Fruit fly (Drosophila melanogaster) whole organism, embryonic: ENCODE results near the gene Spn38F.

Source experiments
- Ada2b ChIP-seq: fragments of 200-800 bp; sonication (Bioruptor generic); IDR thresholded peaks from 2 replicates; pipeline ENCODE4 v1.3.6; 2022; ENCODE audit warnings: missing biosample characterization, missing genetic modification characterization
- Asciz ChIP-seq: fragments of 200-800 bp; sonication (Bioruptor generic); optimal IDR thresholded peaks from 2 replicates; lab custom pipeline; 2017; ENCODE audit warnings: missing biosample characterization, mild to moderate bottlenecking, missing genetic modification characterization, missing genetic modification reagents
- B-H2 ChIP-seq: fragments of 200-800 bp; sonication (Bioruptor generic); optimal IDR thresholded peaks from 2 replicates; lab custom pipeline; 2018; ENCODE audit warnings: missing biosample characterization, mild to moderate bottlenecking, missing genetic modification characterization
- BEAF-32 ChIP-seq: fragments of 200-800 bp; sonication (Bioruptor generic); optimal IDR thresholded peaks from 3 replicates; lab custom pipeline; 2017; ENCODE audit warnings: missing biosample characterization, missing genetic modification characterization, mild to moderate bottlenecking, moderate library complexity, missing genetic modification reagents
- BtbVII ChIP-seq: fragments of 200-800 bp; sonication (Bioruptor generic); optimal IDR thresholded peaks from 3 replicates; lab custom pipeline; 2017; ENCODE audit warnings: missing biosample characterization, mild to moderate bottlenecking, missing genetic modification characterization
- CG10654 ChIP-seq: fragments of 200-800 bp; sonication (Bioruptor generic); optimal IDR thresholded peaks from 2 replicates; lab custom pipeline; 2016; ENCODE audit warnings: missing biosample characterization, missing genetic modification characterization
- CG13287 ChIP-seq: fragments of 200-800 bp; sonication (Bioruptor generic); IDR thresholded peaks from 2 replicates; pipeline ENCODE4 v1.3.6; 2022; ENCODE audit warnings: missing biosample characterization, missing genetic modification characterization; ENCODE audit not compliant: partially characterized antibody
- CG14014 ChIP-seq: fragments of 200-800 bp; sonication (Bioruptor generic); IDR thresholded peaks from 2 replicates; pipeline ENCODE4 v1.3.6; 2022; ENCODE audit warnings: missing biosample characterization, missing genetic modification characterization
- CG32772 ChIP-seq: fragments of 200-800 bp; sonication (Bioruptor generic); IDR thresholded peaks from 2 replicates; pipeline ENCODE4 v1.3.6; 2022; ENCODE audit warnings: missing biosample characterization, missing genetic modification characterization
- CG4730 ChIP-seq: fragments of 200-800 bp; sonication (Bioruptor generic); IDR thresholded peaks from 2 replicates; pipeline ENCODE4 v1.3.6; 2022; ENCODE audit warnings: missing biosample characterization, missing genetic modification characterization
- CG5180 ChIP-seq: fragments of 200-800 bp; sonication (Bioruptor generic); optimal IDR thresholded peaks from 3 replicates; lab custom pipeline; 2017; ENCODE audit warnings: missing biosample characterization, missing genetic modification characterization, mild to moderate bottlenecking, moderate library complexity, missing genetic modification reagents
- CG6765 ChIP-seq: fragments of 200-800 bp; sonication (Bioruptor generic); optimal IDR thresholded peaks from 3 replicates; lab custom pipeline; 2017; ENCODE audit warnings: missing biosample characterization, mild to moderate bottlenecking, missing genetic modification characterization
- CG7839 ChIP-seq: fragments of 200-800 bp; sonication (Bioruptor generic); optimal IDR thresholded peaks from 3 replicates; lab custom pipeline; 2018; ENCODE audit warnings: missing biosample characterization, mild to moderate bottlenecking, missing genetic modification characterization, moderate library complexity
- CG7987 ChIP-seq: fragments of 200-800 bp; sonication (Bioruptor generic); optimal IDR thresholded peaks from 2 replicates; lab custom pipeline; 2018; ENCODE audit warnings: missing biosample characterization, mild to moderate bottlenecking, missing genetic modification characterization, moderate library complexity
- CG8089 ChIP-seq: fragments of 200-800 bp; sonication (Bioruptor generic); optimal IDR thresholded peaks from 3 replicates; lab custom pipeline; 2016; ENCODE audit warnings: missing biosample characterization, missing genetic modification characterization
- ERR ChIP-seq: fragments of 200-800 bp; sonication (Bioruptor generic); optimal IDR thresholded peaks from 2 replicates; lab custom pipeline; 2016; ENCODE audit warnings: missing biosample characterization, missing genetic modification characterization
- Eip74EF ChIP-seq, 2 experiments: fragments of 200-800 bp in 1 of 2; fragments of >200 bp in 1 of 2; sonication (Bioruptor generic) in 1 of 2; optimal IDR thresholded peaks; 2 replicates each; lab custom pipeline; 2017 to 2019; ENCODE audit warnings: missing biosample characterization in 2 of 2, missing genetic modification characterization in 2 of 2, mild to moderate bottlenecking in 1 of 2, moderate library complexity in 1 of 2
- Elba2 ChIP-seq: fragments of 200-800 bp; sonication (Bioruptor generic); optimal IDR thresholded peaks from 3 replicates; lab custom pipeline; 2016; ENCODE audit warnings: missing biosample characterization, missing genetic modification characterization
- Fer1 ChIP-seq: fragments of 200-800 bp; sonication (Bioruptor generic); optimal IDR thresholded peaks from 2 replicates; lab custom pipeline; 2017; ENCODE audit warnings: missing biosample characterization, mild to moderate bottlenecking, missing genetic modification characterization
- Fer3 ChIP-seq: fragments of 200-800 bp; sonication (Bioruptor generic); optimal IDR thresholded peaks from 2 replicates; lab custom pipeline; 2018; ENCODE audit warnings: missing biosample characterization, mild to moderate bottlenecking, missing genetic modification characterization, moderate library complexity
- Gug ChIP-seq: fragments of 200-800 bp; sonication (Bioruptor generic); IDR thresholded peaks from 4 replicates; pipeline ENCODE4 v1.3.6; 2022; ENCODE audit warnings: missing biosample characterization, missing genetic modification characterization
- Hr51 ChIP-seq, 2 experiments: fragments of 200-800 bp; sonication (Bioruptor generic); optimal IDR thresholded peaks; 2 replicates in 1 of 2; 3 replicates in 1 of 2; lab custom pipeline; 2016 to 2018; ENCODE audit warnings: missing biosample characterization in 2 of 2, missing genetic modification characterization in 2 of 2, mild to moderate bottlenecking in 1 of 2, moderate library complexity in 1 of 2
- Med ChIP-seq: fragments of 200-800 bp; sonication (Bioruptor generic); peaks from one replicate; lab custom pipeline; 2016; ENCODE audit warnings: missing biosample characterization, missing genetic modification characterization, mild to moderate bottlenecking, inconsistent platforms, moderate library complexity
- Mes4 ChIP-seq: fragments of 200-800 bp; sonication (Bioruptor generic); optimal IDR thresholded peaks from 2 replicates; lab custom pipeline; 2016; ENCODE audit warnings: missing biosample characterization, missing genetic modification characterization
- NFAT ChIP-seq: fragments of 200-800 bp; sonication (Bioruptor generic); IDR thresholded peaks from 2 replicates; pipeline ENCODE4 v1.3.6; 2022; ENCODE audit warnings: missing biosample characterization, missing genetic modification characterization
- PHDP ChIP-seq: fragments of 200-800 bp; sonication (Bioruptor generic); optimal IDR thresholded peaks from 3 replicates; lab custom pipeline; 2018; ENCODE audit warnings: missing biosample characterization, mild to moderate bottlenecking, missing genetic modification characterization, moderate library complexity
- Rfx ChIP-seq: fragments of 200-800 bp; sonication (Bioruptor generic); IDR thresholded peaks from 2 replicates; pipeline ENCODE4 v1.3.6; 2022; ENCODE audit warnings: missing biosample characterization, missing genetic modification characterization
- Stat92E ChIP-seq, 3 experiments: fragments of >200 bp in 2 of 3; fragments of 200-800 bp in 1 of 3; sonication (Bioruptor generic) in 1 of 3; optimal IDR thresholded peaks; 2 replicates each; lab custom pipeline; 2017 to 2019; ENCODE audit warnings: missing biosample characterization in 3 of 3, missing genetic modification characterization in 3 of 3, mild to moderate bottlenecking in 1 of 3, moderate library complexity in 1 of 3
- bab2 ChIP-seq: fragments of 200-800 bp; sonication (Bioruptor generic); optimal IDR thresholded peaks from 2 replicates; lab custom pipeline; 2016; ENCODE audit warnings: missing biosample characterization, missing genetic modification characterization
- bbx ChIP-seq: fragments of 200-800 bp; sonication (Bioruptor generic); IDR thresholded peaks from 2 replicates; pipeline ENCODE4 v1.3.6; 2022; ENCODE audit warnings: missing biosample characterization, missing genetic modification characterization; ENCODE audit not compliant: partially characterized antibody
- chinmo ChIP-seq: fragments of 200-800 bp; sonication (Bioruptor generic); IDR thresholded peaks from 4 replicates; pipeline ENCODE4 v1.3.6; 2022; ENCODE audit warnings: missing biosample characterization, missing genetic modification characterization; ENCODE audit not compliant: partially characterized antibody
- da ChIP-seq: fragments of 200-800 bp; sonication (Bioruptor generic); optimal IDR thresholded peaks from 2 replicates; lab custom pipeline; 2016; ENCODE audit warnings: missing biosample characterization, missing genetic modification characterization
- dati ChIP-seq: fragments of 200-800 bp; sonication (Bioruptor generic); IDR thresholded peaks from 2 replicates; pipeline ENCODE4 v1.3.6; 2022; ENCODE audit warnings: missing biosample characterization, missing genetic modification characterization
- emc ChIP-seq: fragments of 200-800 bp; sonication (Bioruptor generic); optimal IDR thresholded peaks from 2 replicates; lab custom pipeline; 2016; ENCODE audit warnings: missing biosample characterization, missing genetic modification characterization
- gem ChIP-seq: fragments of 200-800 bp; sonication (Bioruptor generic); optimal IDR thresholded peaks from 2 replicates; lab custom pipeline; 2019; ENCODE audit warnings: missing biosample characterization, mild to moderate bottlenecking, missing genetic modification characterization, moderate library complexity
- ham ChIP-seq: fragments of 200-800 bp; sonication (Bioruptor generic); IDR thresholded peaks from 2 replicates; pipeline ENCODE4 v1.3.6; 2022; ENCODE audit warnings: missing biosample characterization, missing genetic modification characterization
- kay ChIP-seq: fragments of 200-800 bp; sonication (Bioruptor generic); optimal IDR thresholded peaks from 2 replicates; lab custom pipeline; 2016; ENCODE audit warnings: missing biosample characterization, missing genetic modification characterization
- knrl ChIP-seq: fragments of 200-800 bp; sonication (Bioruptor generic); IDR thresholded peaks from 3 replicates; pipeline ENCODE4 v1.3.6; 2022; ENCODE audit warnings: missing biosample characterization, missing genetic modification characterization; ENCODE audit not compliant: partially characterized antibody
- lilli ChIP-seq: fragments of 200-800 bp; sonication (Bioruptor generic); optimal IDR thresholded peaks from 3 replicates; lab custom pipeline; 2016; ENCODE audit warnings: missing biosample characterization, missing genetic modification characterization
- nom ChIP-seq: fragments of 200-800 bp; sonication (Bioruptor generic); optimal IDR thresholded peaks from 2 replicates; lab custom pipeline; 2017; ENCODE audit warnings: missing biosample characterization, missing genetic modification characterization, mild to moderate bottlenecking, moderate library complexity, missing genetic modification reagents
- otp ChIP-seq: fragments of 200-800 bp; sonication (Bioruptor generic); IDR thresholded peaks from 3 replicates; pipeline ENCODE4, ENCODE4 v1.3.6; 2022; ENCODE audit warnings: missing biosample characterization, missing genetic modification characterization
- pzg ChIP-seq: fragments of 200-800 bp; sonication (Bioruptor generic); optimal IDR thresholded peaks from 3 replicates; lab custom pipeline; 2018; ENCODE audit warnings: missing biosample characterization, mild to moderate bottlenecking, missing genetic modification characterization, moderate library complexity
- scrt ChIP-seq: fragments of 200-800 bp; sonication (Bioruptor generic); optimal IDR thresholded peaks from 2 replicates; lab custom pipeline; 2018; ENCODE audit warnings: missing biosample characterization, mild to moderate bottlenecking, missing genetic modification characterization, moderate library complexity
- sob ChIP-seq: fragments of 200-800 bp; sonication (Bioruptor generic); IDR thresholded peaks from 2 replicates; pipeline ENCODE4 v1.3.6; 2022; ENCODE audit warnings: missing biosample characterization, missing genetic modification characterization
- tna ChIP-seq: fragments of 200-800 bp; sonication (Bioruptor generic); IDR thresholded peaks from 2 replicates; pipeline ENCODE4 v1.3.6; 2022; ENCODE audit warnings: missing biosample characterization, missing genetic modification characterization; ENCODE audit not compliant: partially characterized antibody
- toy ChIP-seq: fragments of 200-800 bp; sonication (Bioruptor generic); IDR thresholded peaks from 2 replicates; pipeline ENCODE4 v1.3.6; 2022; ENCODE audit warnings: missing biosample characterization, missing genetic modification characterization
- unc-4 ChIP-seq: fragments of 200-800 bp; sonication (Bioruptor generic); IDR thresholded peaks from 2 replicates; pipeline ENCODE4 v1.3.6; 2022; ENCODE audit warnings: missing biosample characterization, missing genetic modification characterization; ENCODE audit not compliant: partially characterized antibody
- vvl ChIP-seq: fragments of 200-800 bp; sonication (Bioruptor generic); IDR thresholded peaks from 2 replicates; pipeline ENCODE4 v1.3.6; 2022; ENCODE audit warnings: missing biosample characterization, missing genetic modification characterization
- z ChIP-seq: fragments of 200-800 bp; sonication (Bioruptor generic); IDR thresholded peaks from 3 replicates; pipeline ENCODE4 v1.3.6; 2022; ENCODE audit warnings: missing biosample characterization, missing genetic modification characterization

Gene Spn38F

DNA sequence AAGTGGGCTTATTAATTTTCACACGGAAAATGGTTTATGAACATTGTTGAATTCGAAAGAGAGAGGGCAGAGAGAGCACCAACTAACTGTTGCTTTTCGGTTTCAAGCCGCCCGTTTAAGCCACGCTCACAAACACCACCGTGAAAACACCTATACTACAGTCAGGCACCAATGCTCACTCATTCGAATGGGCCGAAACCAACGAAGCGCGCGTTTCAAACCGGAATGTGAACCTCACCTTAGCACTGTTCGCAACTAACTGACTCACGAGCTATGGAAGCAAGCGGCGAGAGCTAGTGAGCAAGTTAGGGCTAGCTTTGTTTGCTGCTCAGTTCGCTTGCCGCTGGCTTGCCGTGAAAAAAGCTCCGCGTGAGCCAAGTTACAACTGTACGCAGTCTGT is 43.9 kb downstream of the Spn38F start (continued):
- TF ChIP-seq da (GFP tag; lab: Kevin White, UChicago): no peak
- TF ChIP-seq PHDP (tag; lab: Kevin White, UChicago): peak; percentile 2
- no peak for TF ChIP-seq lilli (GFP tag; lab: Kevin White, UChicago)
- TF ChIP-seq chinmo (GFP tag; lab: Robert Waterston, UW): peak; percentile 86; the same call in 3 of the 4 replicates
- TF ChIP-seq tna (GFP tag; lab: Robert Waterston, UW): peak; percentile 49; the same call in 1 of the 2 replicates
- TF ChIP-seq vvl (GFP tag; lab: Robert Waterston, UW): peak; percentile 35; the same call in 1 of the 2 replicates
- no peak for TF ChIP-seq emc
- no peak; the same call in 1 of the 2 replicates for TF ChIP-seq Rfx (GFP tag; lab: Robert Waterston, UW)
- TF ChIP-seq CG7987: peak; percentile 23
- peak; percentile 54 for TF ChIP-seq bbx (GFP tag; lab: Robert Waterston, UW)
- TF ChIP-seq BEAF-32: peak; percentile 31
- TF ChIP-seq Ada2b (GFP tag; lab: Robert Waterston, UW): no peak
- TF ChIP-seq scrt (GFP tag; lab: Kevin White, UChicago): peak; percentile 20
- TF ChIP-seq gem (tag; lab: Kevin White, UChicago): no peak
- peak; percentile 60 for TF ChIP-seq BtbVII (GFP tag; lab: Kevin White, UChicago)
- TF ChIP-seq Fer1 (GFP tag; lab: Kevin White, UChicago): peak; percentile 50
- TF ChIP-seq pzg (GFP tag; lab: Kevin White, UChicago): no peak
- peak; percentile 40 for TF ChIP-seq nom (GFP tag; lab: Kevin White, UChicago)
- no peak for TF ChIP-seq dati
- TF ChIP-seq Gug: no peak
- TF ChIP-seq z (GFP tag; lab: Robert Waterston, UW): peak; percentile 78
- TF ChIP-seq CG6765 (GFP tag; lab: Kevin White, UChicago): peak; percentile 8
- no peak for TF ChIP-seq CG7839 (tag; lab: Kevin White, UChicago)
- TF ChIP-seq sob: 0 out of 2 replicates have a peak, but pooled peaks have one; percentile 40
- no peak for TF ChIP-seq CG8089 (GFP tag; lab: Kevin White, UChicago)
- no peak for TF ChIP-seq CG4730 (GFP tag; lab: Robert Waterston, UW)
- peak; percentile 30; the same call in 1 of the 2 replicates for TF ChIP-seq NFAT (GFP tag; lab: Robert Waterston, UW)
- TF ChIP-seq knrl (GFP tag; lab: Robert Waterston, UW): 0 out of 3 replicates have a peak, but pooled peaks have one; percentile 19
- TF ChIP-seq Med (GFP tag; lab: Kevin White, UChicago): peak; percentile 93
- no peak for TF ChIP-seq Elba2 (GFP tag; lab: Kevin White, UChicago)
- TF ChIP-seq unc-4 (GFP tag; lab: Robert Waterston, UW): peak; percentile 50; the same call in 1 of the 2 replicates
- TF ChIP-seq Fer3: peak; percentile 26
- TF ChIP-seq CG10654 (GFP tag; lab: Kevin White, UChicago): no peak
- TF ChIP-seq CG5180 (GFP tag; lab: Kevin White, UChicago): peak; percentile 7
- TF ChIP-seq bab2 (GFP tag; lab: Kevin White, UChicago): no peak
- no peak for TF ChIP-seq Eip74EF (GFP tag; optimal IDR thresholded peaks at IDR 0.05; lab: Kevin White, UChicago)
- no peak for TF ChIP-seq ERR (GFP tag; lab: Kevin White, UChicago)
- TF ChIP-seq CG32772 (GFP tag; lab: Robert Waterston, UW): no peak
- TF ChIP-seq ham (GFP tag; lab: Robert Waterston, UW): no peak
- no peak for TF ChIP-seq otp (GFP tag; lab: Robert Waterston, UW)
- TF ChIP-seq toy (GFP tag; lab: Robert Waterston, UW): no peak
- no peak for TF ChIP-seq Mes4 (GFP tag; lab: Kevin White, UChicago)
- no peak for TF ChIP-seq Asciz (GFP tag; lab: Kevin White, UChicago)
- peak; percentile 48 for TF ChIP-seq B-H2 (GFP tag; lab: Kevin White, UChicago)
- TF ChIP-seq kay (GFP tag; lab: Kevin White, UChicago): peak; percentile 47
- peak in 1 of 2 experiments; percentile 2 for TF ChIP-seq Hr51 (GFP tag; optimal IDR thresholded peaks at IDR 0.05; lab: Kevin White, UChicago)
- TF ChIP-seq Stat92E (GFP tag; optimal IDR thresholded peaks at IDR 0.05; lab: Kevin White, UChicago): no peak
- peak; percentile 36; the same call in 1 of the 2 replicates for TF ChIP-seq CG14014 (GFP tag; lab: Robert Waterston, UW)
- TF ChIP-seq CG13287 (GFP tag; lab: Robert Waterston, UW): peak; percentile 42
